Fruit fly (Drosophila melanogaster): Measurements from ENCODE around the gene CG3097.
A peak's percentile ranks its signal among the peaks of the same experiment; 100 is the strongest.

CG3097 gene

dm6 chrX:5744277-5744846, 26.2 kb downstream of the CG3097 start:
- no peak for TF ChIP-seq CG8301 (tag; optimal IDR thresholded peaks at IDR 0.05)
- no peak for TF ChIP-seq D1 (tag; optimal IDR thresholded peaks at IDR 0.05)
- TF ChIP-seq CG12605 (GFP tag; IDR thresholded peaks at IDR 0.05) = no peak
- TF ChIP-seq rn (GFP tag; IDR thresholded peaks at IDR 0.05) = no peak
- no peak for TF ChIP-seq CG32121 (GFP tag; IDR thresholded peaks at IDR 0.05)
- no peak for TF ChIP-seq CG34367 (tag; optimal IDR thresholded peaks at IDR 0.05)
- no peak for TF ChIP-seq gl (tag; optimal IDR thresholded peaks at IDR 0.05)
- no peak for TF ChIP-seq Pif1A (GFP tag; optimal IDR thresholded peaks at IDR 0.05)
- no peak for TF ChIP-seq EcR (GFP tag; optimal IDR thresholded peaks at IDR 0.05)
- no peak for TF ChIP-seq Pif1B (GFP tag; optimal IDR thresholded peaks at IDR 0.05)
- no peak for TF ChIP-seq fd96Ca (GFP tag; IDR thresholded peaks at IDR 0.05)
- no peak for TF ChIP-seq CG13204 (GFP tag; optimal IDR thresholded peaks at IDR 0.05)
- TF ChIP-seq CG17806 (tag; optimal IDR thresholded peaks at IDR 0.05) = no peak
- TF ChIP-seq Snoo (tag; optimal IDR thresholded peaks at IDR 0.05) = no peak
- no peak for TF ChIP-seq CG14655 (GFP tag; optimal IDR thresholded peaks at IDR 0.05)
- TF ChIP-seq Ets98B (GFP tag; IDR thresholded peaks at IDR 0.05) = no peak

dm6 chrX:5741625-5742024, 29.0 kb downstream of the CG3097 start:
- TF ChIP-seq CG4496 (GFP tag; IDR thresholded peaks at IDR 0.05) (no peak), Pif1A (GFP tag; optimal IDR thresholded peaks at IDR 0.05) (no peak), EcR (GFP tag; optimal IDR thresholded peaks at IDR 0.05) (no peak), CG13204 (GFP tag; optimal IDR thresholded peaks at IDR 0.05) (no peak), CG12605 (GFP tag; IDR thresholded peaks at IDR 0.05) (no peak), Pif1B (GFP tag; optimal IDR thresholded peaks at IDR 0.05) (no peak), CG10348 (GFP tag; IDR thresholded peaks at IDR 0.05) (no peak), D1 (tag; optimal IDR thresholded peaks at IDR 0.05) (no peak), CG17806 (tag; optimal IDR thresholded peaks at IDR 0.05) (no peak), rn (GFP tag; IDR thresholded peaks at IDR 0.05) (no peak), gl (tag; optimal IDR thresholded peaks at IDR 0.05) (no peak)

- TF ChIP-seq CG13204 (GFP tag; optimal IDR thresholded peaks at IDR 0.05) (no peak), CG32121 (GFP tag; IDR thresholded peaks at IDR 0.05) (peak; percentile 33; the same call in 1 of the 2 replicates), CG14655 (GFP tag; optimal IDR thresholded peaks at IDR 0.05) (peak; percentile 18), CG17806 (tag; optimal IDR thresholded peaks at IDR 0.05) (no peak), CG15710 (tag; optimal IDR thresholded peaks at IDR 0.05) (no peak), EcR (GFP tag; optimal IDR thresholded peaks at IDR 0.05) (no peak), CG8159 (tag; optimal IDR thresholded peaks at IDR 0.05) (no peak), CG9948 (tag; optimal IDR thresholded peaks at IDR 0.05) (no peak), Pif1B (GFP tag; optimal IDR thresholded peaks at IDR 0.05) (peak; percentile 1), gl (tag; optimal IDR thresholded peaks at IDR 0.05) (no peak), D1 (tag; optimal IDR thresholded peaks at IDR 0.05) (no peak), Snoo (tag; optimal IDR thresholded peaks at IDR 0.05) (no peak), Ets98B (GFP tag; IDR thresholded peaks at IDR 0.05) (peak; percentile 45), rn (GFP tag; IDR thresholded peaks at IDR 0.05) (no peak), CG4496 (GFP tag; IDR thresholded peaks at IDR 0.05) (no peak), Pif1A (GFP tag; optimal IDR thresholded peaks at IDR 0.05) (peak; percentile 6), fd96Ca (GFP tag; IDR thresholded peaks at IDR 0.05) (peak; percentile 23; the same call in 1 of the 3 replicates), CG10348 (GFP tag; IDR thresholded peaks at IDR 0.05) (no peak), CG8301 (tag; optimal IDR thresholded peaks at IDR 0.05) (no peak), CG12605 (GFP tag; IDR thresholded peaks at IDR 0.05) (peak; percentile 22; the same call in 1 of the 2 replicates), CG34367 (tag; optimal IDR thresholded peaks at IDR 0.05) (no peak)
Observed at dm6 chrX:5737676-5738220, 32.8 kb downstream of the CG3097 start, which contains the start of gene Snx27. Gene Snx27, minus strand, starts transcription at chrX:5738031.

- no peak for TF ChIP-seq Pif1A (GFP tag; optimal IDR thresholded peaks at IDR 0.05)
- TF ChIP-seq fd96Ca (GFP tag; IDR thresholded peaks at IDR 0.05) = peak; percentile 76; the same call in 2 of the 3 replicates
- no peak for TF ChIP-seq CG17806 (tag; optimal IDR thresholded peaks at IDR 0.05)
- TF ChIP-seq Pif1B (GFP tag; optimal IDR thresholded peaks at IDR 0.05) = no peak
- TF ChIP-seq CG8159 (tag; optimal IDR thresholded peaks at IDR 0.05) = peak; percentile 26
- no peak for TF ChIP-seq CG8301 (tag; optimal IDR thresholded peaks at IDR 0.05)
- 0 out of 2 replicates have a peak, but pooled peaks have one; percentile 37 for TF ChIP-seq CG10348 (GFP tag; IDR thresholded peaks at IDR 0.05)
- 0 out of 2 replicates have a peak, but pooled peaks have one; percentile 17 for TF ChIP-seq CG12605 (GFP tag; IDR thresholded peaks at IDR 0.05)
- TF ChIP-seq CG13204 (GFP tag; optimal IDR thresholded peaks at IDR 0.05) = peak; percentile 95
- TF ChIP-seq Snoo (tag; optimal IDR thresholded peaks at IDR 0.05) = no peak
- peak; percentile 64 for TF ChIP-seq Ets98B (GFP tag; IDR thresholded peaks at IDR 0.05)
- peak; percentile 56; the same call in 1 of the 2 replicates for TF ChIP-seq rn (GFP tag; IDR thresholded peaks at IDR 0.05)
- peak; percentile 72 for TF ChIP-seq CG32121 (GFP tag; IDR thresholded peaks at IDR 0.05)
- TF ChIP-seq CG9948 (tag; optimal IDR thresholded peaks at IDR 0.05) = peak; percentile 10
- TF ChIP-seq CG14655 (GFP tag; optimal IDR thresholded peaks at IDR 0.05) = no peak
- TF ChIP-seq D1 (tag; optimal IDR thresholded peaks at IDR 0.05) = no peak
- no peak for TF ChIP-seq gl (tag; optimal IDR thresholded peaks at IDR 0.05)
- TF ChIP-seq CG4496 (GFP tag; IDR thresholded peaks at IDR 0.05) = peak; percentile 85
- TF ChIP-seq EcR (GFP tag; optimal IDR thresholded peaks at IDR 0.05) = no peak
- TF ChIP-seq CG15710 (tag; optimal IDR thresholded peaks at IDR 0.05) = peak; percentile 7
- no peak for TF ChIP-seq CG34367 (tag; optimal IDR thresholded peaks at IDR 0.05)
Observed at dm6 chrX:5737157-5737556, 33.4 kb downstream of the CG3097 start.

dm6 chrX:5735268-5735941, 35.2 kb downstream of the CG3097 start:
- peak; percentile 93 for TF ChIP-seq CG4496 (GFP tag; IDR thresholded peaks at IDR 0.05)
- TF ChIP-seq fd96Ca (GFP tag; IDR thresholded peaks at IDR 0.05) = 0 out of 3 replicates have a peak, but pooled peaks have one; percentile 17
- peak; percentile 70 for TF ChIP-seq CG8301 (tag; optimal IDR thresholded peaks at IDR 0.05)
- TF ChIP-seq Pif1A (GFP tag; optimal IDR thresholded peaks at IDR 0.05) = peak; percentile 92
- TF ChIP-seq CG10348 (GFP tag; IDR thresholded peaks at IDR 0.05) = peak; percentile 46; the same call in 1 of the 2 replicates
- peak; percentile 67 for TF ChIP-seq gl (tag; optimal IDR thresholded peaks at IDR 0.05)
- TF ChIP-seq Ets98B (GFP tag; IDR thresholded peaks at IDR 0.05) = peak; percentile 93
- TF ChIP-seq CG14655 (GFP tag; optimal IDR thresholded peaks at IDR 0.05) = peak; percentile 74
- TF ChIP-seq Snoo (tag; optimal IDR thresholded peaks at IDR 0.05) = peak; percentile 91
- TF ChIP-seq CG13204 (GFP tag; optimal IDR thresholded peaks at IDR 0.05) = peak; percentile 78
- peak; percentile 8 for TF ChIP-seq EcR (GFP tag; optimal IDR thresholded peaks at IDR 0.05)
- peak; percentile 65 for TF ChIP-seq rn (GFP tag; IDR thresholded peaks at IDR 0.05)
- peak; percentile 95 for TF ChIP-seq CG12605 (GFP tag; IDR thresholded peaks at IDR 0.05)
- peak; percentile 80 for TF ChIP-seq CG17806 (tag; optimal IDR thresholded peaks at IDR 0.05)
- peak; percentile 90 for TF ChIP-seq CG32121 (GFP tag; IDR thresholded peaks at IDR 0.05)
- TF ChIP-seq CG9948 (tag; optimal IDR thresholded peaks at IDR 0.05) = peak; percentile 79
- TF ChIP-seq Pif1B (GFP tag; optimal IDR thresholded peaks at IDR 0.05) = peak; percentile 89
- TF ChIP-seq D1 (tag; optimal IDR thresholded peaks at IDR 0.05) = no peak
- TF ChIP-seq CG34367 (tag; optimal IDR thresholded peaks at IDR 0.05) = peak; percentile 84
- peak; percentile 84 for TF ChIP-seq CG8159 (tag; optimal IDR thresholded peaks at IDR 0.05)
- TF ChIP-seq CG15710 (tag; optimal IDR thresholded peaks at IDR 0.05) = peak; percentile 87
